Fruit fly (Drosophila melanogaster) whole organism, embryonic: ENCODE results near the gene Mtp.

Experiments used
- Asciz ChIP-seq: fragments of 200-800 bp; sonication (Bioruptor generic); optimal IDR thresholded peaks from 2 replicates; lab custom pipeline; 2017; ENCODE audit warnings: missing biosample characterization, mild to moderate bottlenecking, missing genetic modification characterization, missing genetic modification reagents
- Bdp1 ChIP-seq: fragments of 200-800 bp; sonication (Bioruptor generic); optimal IDR thresholded peaks from 3 replicates; lab custom pipeline; 2016; ENCODE audit warnings: missing biosample characterization, missing genetic modification characterization
- Bgb ChIP-seq: fragments of 200-800 bp; sonication (Bioruptor generic); IDR thresholded peaks from 2 replicates; pipeline ENCODE4 v1.3.6; 2022; ENCODE audit warnings: missing biosample characterization, missing genetic modification characterization; ENCODE audit not compliant: partially characterized antibody
- CG10654 ChIP-seq: fragments of 200-800 bp; sonication (Bioruptor generic); optimal IDR thresholded peaks from 2 replicates; lab custom pipeline; 2016; ENCODE audit warnings: missing biosample characterization, missing genetic modification characterization
- CG11696 ChIP-seq: fragments of 200-800 bp; sonication (Bioruptor generic); IDR thresholded peaks from 2 replicates; pipeline ENCODE4 v1.3.6; 2022; ENCODE audit warnings: missing biosample characterization, missing genetic modification characterization
- CG12104 ChIP-seq: fragments of 200-800 bp; sonication (Bioruptor generic); optimal IDR thresholded peaks from 3 replicates; lab custom pipeline; 2016; ENCODE audit warnings: missing biosample characterization, missing genetic modification characterization
- CG13123 ChIP-seq: fragments of 200-800 bp; sonication (Bioruptor generic); optimal IDR thresholded peaks from 2 replicates; lab custom pipeline; 2016; ENCODE audit warnings: missing biosample characterization, missing genetic modification characterization
- CG15073 ChIP-seq: fragments of 200-800 bp; sonication (Bioruptor generic); optimal IDR thresholded peaks from 2 replicates; lab custom pipeline; 2016; ENCODE audit warnings: missing biosample characterization, missing genetic modification characterization
- CG17568 ChIP-seq: fragments of 200-800 bp; sonication (Bioruptor generic); optimal IDR thresholded peaks from 2 replicates; lab custom pipeline; 2018; ENCODE audit warnings: missing biosample characterization, mild to moderate bottlenecking, missing genetic modification characterization, moderate library complexity
- CG2678 ChIP-seq: fragments of 200-800 bp; sonication (Bioruptor generic); optimal IDR thresholded peaks from 3 replicates; lab custom pipeline; 2019; ENCODE audit warnings: missing biosample characterization, mild to moderate bottlenecking, missing genetic modification characterization, moderate library complexity
- CG3163 ChIP-seq: fragments of 200-800 bp; sonication (Bioruptor generic); optimal IDR thresholded peaks from 3 replicates; lab custom pipeline; 2016; ENCODE audit warnings: missing biosample characterization, missing genetic modification characterization
- CG34422 ChIP-seq: fragments of 200-800 bp; sonication (Bioruptor generic); IDR thresholded peaks from 3 replicates; pipeline ENCODE4 v1.3.6; 2022; ENCODE audit warnings: missing biosample characterization, missing genetic modification characterization
- CG3726 ChIP-seq: fragments of 200-800 bp; sonication (Bioruptor generic); IDR thresholded peaks from 3 replicates; pipeline ENCODE4, ENCODE4 v1.3.6; 2022; ENCODE audit warnings: missing biosample characterization, missing genetic modification characterization
- CG4404 ChIP-seq: fragments of 200-800 bp; sonication (Bioruptor generic); IDR thresholded peaks from 2 replicates; pipeline ENCODE4 v1.3.6; 2022; ENCODE audit warnings: missing biosample characterization, missing genetic modification characterization
- CG4730 ChIP-seq: fragments of 200-800 bp; sonication (Bioruptor generic); IDR thresholded peaks from 2 replicates; pipeline ENCODE4 v1.3.6; 2022; ENCODE audit warnings: missing biosample characterization, missing genetic modification characterization
- CG5953 ChIP-seq: fragments of 200-800 bp; sonication (Bioruptor generic); IDR thresholded peaks from 2 replicates; pipeline ENCODE4 v1.3.6; 2022; ENCODE audit warnings: missing biosample characterization, missing genetic modification characterization
- CG6683 ChIP-seq: fragments of 200-800 bp; sonication (Bioruptor generic); optimal IDR thresholded peaks from 2 replicates; lab custom pipeline; 2017; ENCODE audit warnings: missing biosample characterization, mild to moderate bottlenecking, missing genetic modification characterization, missing genetic modification reagents
- CG8281 ChIP-seq: fragments of 200-800 bp; sonication (Bioruptor generic); optimal IDR thresholded peaks from 2 replicates; lab custom pipeline; 2018; ENCODE audit warnings: missing biosample characterization, mild to moderate bottlenecking, missing genetic modification characterization, moderate library complexity
- CG8765 ChIP-seq: fragments of 200-800 bp; sonication (Bioruptor generic); IDR thresholded peaks from 2 replicates; pipeline ENCODE4 v1.3.6; 2022; ENCODE audit warnings: missing biosample characterization, missing genetic modification characterization
- Dfd ChIP-seq, 2 experiments: fragments of >200 bp; optimal IDR thresholded peaks; 2 replicates each; lab custom pipeline; 2017; ENCODE audit warnings: missing biosample characterization in 2 of 2, missing genetic modification characterization in 2 of 2
- E2f1 ChIP-seq: fragments of 200-800 bp; sonication (Bioruptor generic); IDR thresholded peaks from 2 replicates; pipeline ENCODE4 v1.3.6; 2022; ENCODE audit warnings: missing biosample characterization, missing genetic modification characterization
- E2f2 ChIP-seq: fragments of 200-800 bp; sonication (Bioruptor generic); IDR thresholded peaks from 2 replicates; pipeline ENCODE4 v1.3.6; 2022; ENCODE audit warnings: missing biosample characterization, missing genetic modification characterization
- MBD-R2 ChIP-seq: fragments of 200-800 bp; sonication (Bioruptor generic); IDR thresholded peaks from 2 replicates; pipeline ENCODE4 v1.3.6; 2022; ENCODE audit warnings: missing biosample characterization, missing genetic modification characterization
- Mes4 ChIP-seq: fragments of 200-800 bp; sonication (Bioruptor generic); optimal IDR thresholded peaks from 2 replicates; lab custom pipeline; 2016; ENCODE audit warnings: missing biosample characterization, missing genetic modification characterization
- Myb ChIP-seq: fragments of 200-800 bp; sonication (Bioruptor generic); optimal IDR thresholded peaks from 2 replicates; lab custom pipeline; 2016; ENCODE audit warnings: missing biosample characterization, missing genetic modification characterization
- Ravus ChIP-seq: fragments of 200-800 bp; sonication (Bioruptor generic); IDR thresholded peaks from 2 replicates; pipeline ENCODE4 v1.3.6; 2022; ENCODE audit warnings: missing biosample characterization, missing genetic modification characterization
- cas ChIP-seq: fragments of 200-800 bp; sonication (Bioruptor generic); IDR thresholded peaks from 2 replicates; pipeline ENCODE4 v1.3.6; 2022; ENCODE audit warnings: missing biosample characterization, missing genetic modification characterization
- caup ChIP-seq: fragments of 200-800 bp; sonication (Bioruptor generic); optimal IDR thresholded peaks from 3 replicates; lab custom pipeline; 2017; ENCODE audit warnings: missing biosample characterization, mild to moderate bottlenecking, missing genetic modification characterization, moderate library complexity; ENCODE audit not compliant: severe bottlenecking
- chinmo ChIP-seq: fragments of 200-800 bp; sonication (Bioruptor generic); IDR thresholded peaks from 4 replicates; pipeline ENCODE4 v1.3.6; 2022; ENCODE audit warnings: missing biosample characterization, missing genetic modification characterization; ENCODE audit not compliant: partially characterized antibody
- ems ChIP-seq: fragments of 200-800 bp; sonication (Bioruptor generic); optimal IDR thresholded peaks from 3 replicates; lab custom pipeline; 2016; ENCODE audit warnings: missing biosample characterization, missing genetic modification characterization
- exex ChIP-seq: fragments of 200-800 bp; sonication (Bioruptor generic); optimal IDR thresholded peaks from 4 replicates; lab custom pipeline; 2018; ENCODE audit warnings: missing biosample characterization, mild to moderate bottlenecking, missing genetic modification characterization, moderate library complexity
- eyg ChIP-seq: fragments of 200-800 bp; sonication (Bioruptor generic); optimal IDR thresholded peaks from 3 replicates; lab custom pipeline; 2016; ENCODE audit warnings: missing biosample characterization, missing genetic modification characterization
- gcm ChIP-seq: fragments of 200-800 bp; sonication (Bioruptor generic); optimal IDR thresholded peaks from 2 replicates; lab custom pipeline; 2019; ENCODE audit warnings: missing biosample characterization, mild to moderate bottlenecking, missing genetic modification characterization, moderate library complexity
- gem ChIP-seq: fragments of 200-800 bp; sonication (Bioruptor generic); optimal IDR thresholded peaks from 2 replicates; lab custom pipeline; 2019; ENCODE audit warnings: missing biosample characterization, mild to moderate bottlenecking, missing genetic modification characterization, moderate library complexity
- gfzf ChIP-seq: fragments of 200-800 bp; sonication (Bioruptor generic); optimal IDR thresholded peaks from 2 replicates; lab custom pipeline; 2016; ENCODE audit warnings: missing biosample characterization, mild to moderate bottlenecking, missing genetic modification characterization, moderate library complexity
- h ChIP-seq: fragments of >200 bp; optimal IDR thresholded peaks from 2 replicates; lab custom pipeline; 2017
- her ChIP-seq: fragments of 200-800 bp; sonication (Bioruptor generic); optimal IDR thresholded peaks from 2 replicates; lab custom pipeline; 2016; ENCODE audit warnings: missing biosample characterization, missing genetic modification characterization
- jing ChIP-seq: fragments of 200-800 bp; sonication (Bioruptor generic); optimal IDR thresholded peaks from 2 replicates; lab custom pipeline; 2018; ENCODE audit warnings: missing biosample characterization, mild to moderate bottlenecking, missing genetic modification characterization
- nau ChIP-seq: fragments of 200-800 bp; sonication (Bioruptor generic); optimal IDR thresholded peaks from 3 replicates; lab custom pipeline; 2017; ENCODE audit warnings: missing biosample characterization, mild to moderate bottlenecking, missing genetic modification characterization, missing genetic modification reagents
- nmo ChIP-seq: fragments of 200-800 bp; sonication (Bioruptor generic); optimal IDR thresholded peaks from 2 replicates; lab custom pipeline; 2018; ENCODE audit warnings: missing biosample characterization, mild to moderate bottlenecking, missing genetic modification characterization, moderate library complexity
- p53 ChIP-seq: fragments of 200-800 bp; sonication (Bioruptor generic); optimal IDR thresholded peaks from 2 replicates; lab custom pipeline; 2016; ENCODE audit warnings: missing biosample characterization, missing genetic modification characterization
- peb ChIP-seq: fragments of 200-800 bp; sonication (Bioruptor generic); IDR thresholded peaks from 2 replicates; pipeline ENCODE4 v1.3.6; 2022; ENCODE audit warnings: missing biosample characterization, missing genetic modification characterization
- pita ChIP-seq: fragments of 200-800 bp; sonication (Bioruptor generic); optimal IDR thresholded peaks from 2 replicates; lab custom pipeline; 2017; ENCODE audit warnings: missing biosample characterization, mild to moderate bottlenecking, missing genetic modification characterization
- pzg ChIP-seq: fragments of 200-800 bp; sonication (Bioruptor generic); optimal IDR thresholded peaks from 3 replicates; lab custom pipeline; 2018; ENCODE audit warnings: missing biosample characterization, mild to moderate bottlenecking, missing genetic modification characterization, moderate library complexity
- salm ChIP-seq: fragments of 200-800 bp; sonication (Bioruptor generic); optimal IDR thresholded peaks from 2 replicates; lab custom pipeline; 2018; ENCODE audit warnings: missing biosample characterization, mild to moderate bottlenecking, missing genetic modification characterization
- sens ChIP-seq: fragments of 200-800 bp; sonication (Bioruptor generic); peaks from one replicate; lab custom pipeline; 2016; ENCODE audit warnings: missing biosample characterization, missing genetic modification characterization
- shn ChIP-seq: fragments of 200-800 bp; sonication (Bioruptor generic); optimal IDR thresholded peaks from 3 replicates; lab custom pipeline; 2016; ENCODE audit warnings: missing biosample characterization, missing genetic modification characterization
- sqz ChIP-seq: fragments of 200-800 bp; sonication (Bioruptor generic); optimal IDR thresholded peaks from 3 replicates; lab custom pipeline; 2018; ENCODE audit warnings: missing biosample characterization, mild to moderate bottlenecking, missing genetic modification characterization
- tap ChIP-seq: fragments of 200-800 bp; optimal IDR thresholded peaks from 3 replicates; lab custom pipeline; 2019; ENCODE audit warnings: missing biosample characterization, mild to moderate bottlenecking, missing genetic modification characterization, moderate library complexity
- toy ChIP-seq: fragments of 200-800 bp; sonication (Bioruptor generic); IDR thresholded peaks from 2 replicates; pipeline ENCODE4 v1.3.6; 2022; ENCODE audit warnings: missing biosample characterization, missing genetic modification characterization
- trh ChIP-seq: fragments of 200-800 bp; sonication (Bioruptor generic); optimal IDR thresholded peaks from 2 replicates; lab custom pipeline; 2016; ENCODE audit warnings: missing biosample characterization, missing genetic modification characterization
- yki ChIP-seq: fragments of >200 bp; optimal IDR thresholded peaks from 3 replicates; lab custom pipeline; 2018

The Mtp gene

DNA sequence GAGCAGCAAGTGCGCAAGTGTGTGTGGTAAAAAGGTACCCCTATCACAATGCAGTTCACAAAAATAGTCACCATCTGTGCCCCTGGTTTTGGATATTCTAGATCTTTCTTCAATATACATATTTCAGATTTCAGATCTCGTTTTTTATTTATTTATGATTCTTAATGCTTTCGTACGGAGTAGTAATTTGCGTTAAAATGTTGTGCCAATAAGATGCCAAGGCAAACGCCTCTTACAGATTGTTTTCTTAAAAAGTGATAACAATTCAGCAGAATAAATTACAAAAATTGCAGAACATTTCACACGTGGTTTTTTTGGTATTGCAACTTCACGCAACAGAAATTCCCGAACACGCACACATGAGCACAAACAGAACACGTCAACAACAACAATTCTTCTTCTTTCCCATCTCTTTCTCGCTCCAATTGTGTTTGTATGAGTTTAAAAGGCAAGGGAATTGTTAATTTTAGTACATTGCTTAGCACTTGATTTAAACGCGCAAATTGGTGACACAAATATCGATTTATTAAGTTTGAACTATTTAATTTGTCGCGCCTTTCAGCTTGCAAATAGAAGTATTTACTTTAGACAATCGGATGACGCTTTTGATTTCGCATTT is 4.5 kb downstream of the Mtp start (continued):
- peak; percentile 61 for TF ChIP-seq CG3163 (GFP tag; lab: Kevin White, UChicago)
- TF ChIP-seq gem = peak; percentile 87
- TF ChIP-seq CG11696 = peak; percentile 92
- no peak for TF ChIP-seq CG8765 (GFP tag; lab: Robert Waterston, UW)
- no peak for TF ChIP-seq chinmo (GFP tag; lab: Robert Waterston, UW)
- no peak for TF ChIP-seq pzg (GFP tag; lab: Kevin White, UChicago)
- peak; percentile 29 for TF ChIP-seq p53
- TF ChIP-seq gcm (GFP tag; lab: Kevin White, UChicago) = peak; percentile 91
- TF ChIP-seq CG13123 (GFP tag; lab: Kevin White, UChicago) = no peak
- TF ChIP-seq ems (GFP tag; lab: Kevin White, UChicago) = peak; percentile 66
- peak; percentile 61 for TF ChIP-seq CG12104 (GFP tag; lab: Kevin White, UChicago)
- TF ChIP-seq peb = peak; percentile 38; the same call in 1 of the 2 replicates
- no peak for TF ChIP-seq CG2678
- TF ChIP-seq Myb (GFP tag; lab: Kevin White, UChicago) = peak; percentile 63
- TF ChIP-seq caup (GFP tag; lab: Kevin White, UChicago) = peak; percentile 76
- TF ChIP-seq eyg (GFP tag; lab: Kevin White, UChicago) = peak; percentile 54
- TF ChIP-seq trh (GFP tag; lab: Kevin White, UChicago) = no peak
- peak; percentile 60 for TF ChIP-seq Mes4 (GFP tag; lab: Kevin White, UChicago)
- TF ChIP-seq CG4404 (GFP tag; lab: Robert Waterston, UW) = no peak
- TF ChIP-seq Dfd (GFP tag; optimal IDR thresholded peaks at IDR 0.05; lab: Kevin White, UChicago) = no peak
- TF ChIP-seq CG10654 (GFP tag; lab: Kevin White, UChicago) = no peak
- TF ChIP-seq toy (GFP tag; lab: Robert Waterston, UW) = no peak
- TF ChIP-seq MBD-R2 = no peak
- TF ChIP-seq her (GFP tag; lab: Kevin White, UChicago) = peak; percentile 65
- TF ChIP-seq Ravus (GFP tag; lab: Robert Waterston, UW) = peak; percentile 7; the same call in 1 of the 2 replicates
- TF ChIP-seq E2f2 (GFP tag; lab: Robert Waterston, UW) = no peak; the same call in 1 of the 2 replicates
- no peak for TF ChIP-seq pita (GFP tag; lab: Kevin White, UChicago)
- TF ChIP-seq tap (tag; lab: Kevin White, UChicago) = no peak
- no peak for TF ChIP-seq CG4730 (GFP tag; lab: Robert Waterston, UW)
- no peak for TF ChIP-seq yki (lab: Kevin White, UChicago)
- TF ChIP-seq nau (GFP tag; lab: Kevin White, UChicago) = no peak
- TF ChIP-seq CG17568 (GFP tag; lab: Kevin White, UChicago) = peak; percentile 60
- no peak for TF ChIP-seq CG15073
- no peak for TF ChIP-seq cas (GFP tag; lab: Robert Waterston, UW)
- no peak for TF ChIP-seq CG6683 (GFP tag; lab: Kevin White, UChicago)
- no peak for TF ChIP-seq h (lab: Kevin White, UChicago)
- peak; percentile 42 for TF ChIP-seq shn (GFP tag; lab: Kevin White, UChicago)
- TF ChIP-seq salm (tag; lab: Kevin White, UChicago) = peak; percentile 81
- no peak for TF ChIP-seq exex (tag; lab: Kevin White, UChicago)
- peak; percentile 72; the same call in 2 of the 3 replicates for TF ChIP-seq CG3726 (GFP tag; lab: Robert Waterston, UW)
- peak; percentile 92 for TF ChIP-seq sens (GFP tag; lab: Kevin White, UChicago)
- TF ChIP-seq nmo (GFP tag; lab: Kevin White, UChicago) = peak; percentile 66
- TF ChIP-seq CG8281 (tag; lab: Kevin White, UChicago) = no peak
- TF ChIP-seq gfzf (GFP tag; lab: Kevin White, UChicago) = no peak
- TF ChIP-seq jing (GFP tag; lab: Kevin White, UChicago) = peak; percentile 61
- no peak for TF ChIP-seq sqz (GFP tag; lab: Kevin White, UChicago)
- TF ChIP-seq E2f1 (GFP tag; lab: Robert Waterston, UW) = peak; percentile 46
- no peak for TF ChIP-seq Bgb (GFP tag; lab: Robert Waterston, UW)
- peak; percentile 7; the same call in 1 of the 3 replicates for TF ChIP-seq CG34422 (GFP tag; lab: Robert Waterston, UW)
- peak; percentile 68 for TF ChIP-seq Bdp1 (GFP tag; lab: Kevin White, UChicago)
- peak; percentile 88 for TF ChIP-seq CG5953
- TF ChIP-seq Asciz (GFP tag; lab: Kevin White, UChicago) = peak; percentile 27
